Worm (Caenorhabditis elegans) whole organism, late embryonic: ENCODE data around the gene C38D9.8.

Experiments used
- T23F11.4 ChIP-seq: fragments of 200-800 bp; sonication (Bioruptor generic); optimal IDR thresholded peaks from 2 replicates; lab custom pipeline; 2018; ENCODE audit warnings: mild to moderate bottlenecking, missing genetic modification characterization, missing compliant biosample characterization
- ama-1 ChIP-seq: fragments of 150-350 bp; optimal IDR thresholded peaks from 2 replicates; lab custom pipeline; 2014
- ceh-34 ChIP-seq: sonication (generic microtip); optimal IDR thresholded peaks from 2 replicates; lab custom pipeline; 2016; ENCODE audit warnings: mild to moderate bottlenecking, missing genetic modification characterization, missing compliant biosample characterization
- ceh-6 ChIP-seq: fragments of 200-800 bp; sonication (Bioruptor generic); optimal IDR thresholded peaks from 2 replicates; lab custom pipeline; 2018; ENCODE audit warnings: mild to moderate bottlenecking, missing genetic modification characterization, missing compliant biosample characterization
- ceh-9 ChIP-seq: sonication (generic microtip); optimal IDR thresholded peaks from 2 replicates; lab custom pipeline; 2016; ENCODE audit warnings: mild to moderate bottlenecking, missing genetic modification characterization, inconsistent platforms, missing compliant biosample characterization
- dve-1 ChIP-seq: sonication (generic microtip); optimal IDR thresholded peaks from 2 replicates; lab custom pipeline; 2017; ENCODE audit warnings: antibody characterized with exemption, mild to moderate bottlenecking, missing genetic modification characterization, missing compliant biosample characterization
- hlh-13 ChIP-seq: fragments of 200-800 bp; sonication (Bioruptor generic); optimal IDR thresholded peaks from 2 replicates; lab custom pipeline; 2018; ENCODE audit warnings: mild to moderate bottlenecking, missing genetic modification characterization, missing compliant biosample characterization
- nfya-1 ChIP-seq: sonication (generic microtip); optimal IDR thresholded peaks from 2 replicates; lab custom pipeline; 2017; ENCODE audit warnings: missing genetic modification characterization, mild to moderate bottlenecking, missing compliant biosample characterization, antibody characterized with exemption, moderate library complexity
- nhr-11 ChIP-seq: fragments of 150-350 bp; optimal IDR thresholded peaks from 2 replicates; lab custom pipeline; 2014; ENCODE audit warnings: missing biosample characterization, missing genetic modification characterization
- pha-4 ChIP-seq: fragments of 150-350 bp; optimal IDR thresholded peaks from 2 replicates; lab custom pipeline; 2018; ENCODE audit warnings: missing biosample characterization, missing genetic modification reagents, missing genetic modification characterization

- TF ChIP-seq nfya-1 (no peak), ceh-34 (tag; lab: Kevin White, UChicago) (no peak), ceh-6 (no peak), T23F11.4 (GFP tag; lab: Kevin White, UChicago) (no peak), dve-1 (no peak), pha-4 (no peak), ama-1 (lab: Kevin White, UChicago) (no peak), hlh-13 (GFP tag; lab: Kevin White, UChicago) (no peak), nhr-11 (tag; lab: Kevin White, UChicago) (no peak), ceh-9 (tag; lab: Kevin White, UChicago) (no peak)
Observed at ce11 chrV:17566850-17567249, 14.2 kb upstream of the C38D9.8 start, which contains the start of gene C38D9.2.
